Worm (Caenorhabditis elegans) whole organism, L2 larva: ENCODE data around the gene Y44A6D.1.

Experiments used
- C34F6.9 ChIP-seq: fragments of 150-350 bp; optimal IDR thresholded peaks from 2 replicates; lab custom pipeline; 2014; ENCODE audit warnings: missing biosample characterization, missing genetic modification characterization
- F13H6.1 ChIP-seq: sonication (generic microtip); optimal IDR thresholded peaks from 2 replicates; lab custom pipeline; 2016; ENCODE audit warnings: missing genetic modification characterization, missing compliant biosample characterization
- blmp-1 ChIP-seq: sonication (generic microtip); optimal IDR thresholded peaks from 2 replicates; lab custom pipeline; 2017; ENCODE audit warnings: missing genetic modification characterization, mild to moderate bottlenecking, missing compliant biosample characterization, antibody characterized with exemption, moderate library complexity; ENCODE audit not compliant: insufficient read depth
- dmd-4 ChIP-seq: sonication (generic microtip); optimal IDR thresholded peaks from 2 replicates; lab custom pipeline; 2017; ENCODE audit warnings: missing biosample characterization, missing genetic modification characterization
- egl-27 ChIP-seq: sonication (generic microtip); optimal IDR thresholded peaks from 3 replicates; lab custom pipeline; 2017; ENCODE audit warnings: missing biosample characterization, missing genetic modification reagents, missing genetic modification characterization
- elt-1 ChIP-seq: fragments of 150-350 bp; optimal IDR thresholded peaks from 2 replicates; lab custom pipeline; 2014; ENCODE audit warnings: missing biosample characterization, missing genetic modification characterization
- elt-3 ChIP-seq: sonication (generic microtip); optimal IDR thresholded peaks from 2 replicates; lab custom pipeline; 2017; ENCODE audit warnings: missing biosample characterization, missing genetic modification characterization
- lin-39 ChIP-seq: fragments of 150-350 bp; optimal IDR thresholded peaks from 2 replicates; lab custom pipeline; 2014; ENCODE audit warnings: missing biosample characterization, missing genetic modification reagents, missing genetic modification characterization
- lsy-2 ChIP-seq, 2 experiments: fragments of 150-350 bp in 1 of 2; sonication (generic microtip) in 1 of 2; optimal IDR thresholded peaks; 2 replicates each; lab custom pipeline; 2014 to 2017; ENCODE audit warnings: missing biosample characterization in 2 of 2, missing genetic modification characterization in 2 of 2
- mbf-1 ChIP-seq: sonication (generic microtip); optimal IDR thresholded peaks from 2 replicates; lab custom pipeline; 2017; ENCODE audit warnings: missing biosample characterization, missing genetic modification characterization
- nhr-10 ChIP-seq: sonication (generic microtip); optimal IDR thresholded peaks from 2 replicates; lab custom pipeline; 2017; ENCODE audit warnings: missing biosample characterization, missing genetic modification characterization
- nhr-11 ChIP-seq: fragments of 150-350 bp; optimal IDR thresholded peaks from 2 replicates; lab custom pipeline; 2014; ENCODE audit warnings: missing biosample characterization, missing genetic modification characterization
- nhr-12 ChIP-seq: fragments of 150-350 bp; optimal IDR thresholded peaks from 2 replicates; lab custom pipeline; 2014; ENCODE audit warnings: missing biosample characterization, missing genetic modification characterization
- nhr-237 ChIP-seq: fragments of 150-350 bp; optimal IDR thresholded peaks from 2 replicates; lab custom pipeline; 2014; ENCODE audit warnings: missing biosample characterization, missing genetic modification characterization
- unc-55 ChIP-seq: fragments of 150-350 bp; sonication (generic microtip); optimal IDR thresholded peaks from 3 replicates; lab custom pipeline; 2014; ENCODE audit warnings: missing biosample characterization, missing genetic modification reagents, missing genetic modification characterization

Gene Y44A6D.1

DNA sequence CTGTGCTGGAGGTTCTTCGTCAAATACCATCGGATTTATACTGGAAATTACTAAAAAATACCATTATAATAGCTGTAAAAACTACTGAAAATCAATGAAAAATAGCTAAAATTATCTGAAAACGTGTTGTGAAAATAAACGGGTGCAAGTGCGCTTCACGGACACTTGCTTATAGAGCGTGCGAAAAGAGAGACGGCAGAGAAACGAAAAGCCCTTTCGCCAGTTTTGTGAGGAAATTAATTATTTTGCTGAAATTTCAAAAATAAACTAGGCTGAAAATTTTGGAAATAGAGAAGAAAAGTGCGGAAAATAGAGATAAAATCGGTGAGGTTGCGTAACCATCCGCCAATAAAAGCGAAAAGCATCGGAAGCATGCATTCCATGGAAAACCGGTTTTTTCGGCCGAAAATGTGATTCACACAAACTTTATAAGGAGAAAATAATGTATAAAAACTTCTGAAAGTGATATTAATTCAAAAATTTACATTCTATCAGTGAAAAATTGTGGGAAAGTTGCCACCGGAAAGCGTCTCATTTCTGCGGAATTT is 45.5 kb downstream of the Y44A6D.1 start, which contains the start of gene dnj-25 (continued):
- TF ChIP-seq elt-1 (no peak), C34F6.9 (tag; lab: Kevin White, UChicago) (peak; percentile 46), nhr-237 (tag; lab: Kevin White, UChicago) (no peak), blmp-1 (tag; lab: Kevin White, UChicago) (no peak)

DNA sequence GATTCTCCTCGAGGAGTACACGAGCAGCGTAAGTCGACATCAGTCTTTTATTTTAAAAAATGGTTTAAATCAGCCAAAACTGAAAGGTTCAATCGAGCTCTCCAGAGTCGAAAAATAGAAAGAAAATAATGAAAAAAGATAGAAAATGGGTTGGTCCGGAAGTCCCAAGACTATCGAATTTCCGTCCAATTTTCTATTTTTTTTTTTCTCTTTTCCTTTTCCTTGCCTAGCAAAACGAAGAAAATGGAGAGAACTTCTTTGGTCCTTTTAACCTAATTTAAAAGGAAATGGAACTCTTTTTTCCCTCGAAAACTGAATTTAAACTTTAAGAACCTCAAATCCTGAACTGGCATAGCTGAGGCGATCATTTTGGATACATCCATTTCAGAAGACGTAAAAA is 50.4 kb downstream of the Y44A6D.1 start:
- TF ChIP-seq lsy-2 (tag; optimal IDR thresholded peaks at IDR 0.05; lab: Kevin White, UChicago) (no peak), nhr-11 (tag; lab: Kevin White, UChicago) (no peak), mbf-1 (tag; lab: Kevin White, UChicago) (no peak), blmp-1 (tag; lab: Kevin White, UChicago) (no peak), C34F6.9 (tag; lab: Kevin White, UChicago) (peak; percentile 13), lin-39 (tag; lab: Kevin White, UChicago) (no peak), nhr-10 (tag; lab: Kevin White, UChicago) (no peak), elt-3 (tag; lab: Kevin White, UChicago) (no peak), unc-55 (GFP tag; lab: Kevin White, UChicago) (no peak), egl-27 (tag; lab: Kevin White, UChicago) (no peak), nhr-12 (tag; lab: Kevin White, UChicago) (no peak), dmd-4 (tag; lab: Kevin White, UChicago) (no peak), F13H6.1 (tag; lab: Kevin White, UChicago) (peak; percentile 25)
- TF ChIP-seq, all 48 proteins: peak for 2
